Worm (Caenorhabditis elegans): ENCODE measurements around the gene sdha-1.

DNA sequence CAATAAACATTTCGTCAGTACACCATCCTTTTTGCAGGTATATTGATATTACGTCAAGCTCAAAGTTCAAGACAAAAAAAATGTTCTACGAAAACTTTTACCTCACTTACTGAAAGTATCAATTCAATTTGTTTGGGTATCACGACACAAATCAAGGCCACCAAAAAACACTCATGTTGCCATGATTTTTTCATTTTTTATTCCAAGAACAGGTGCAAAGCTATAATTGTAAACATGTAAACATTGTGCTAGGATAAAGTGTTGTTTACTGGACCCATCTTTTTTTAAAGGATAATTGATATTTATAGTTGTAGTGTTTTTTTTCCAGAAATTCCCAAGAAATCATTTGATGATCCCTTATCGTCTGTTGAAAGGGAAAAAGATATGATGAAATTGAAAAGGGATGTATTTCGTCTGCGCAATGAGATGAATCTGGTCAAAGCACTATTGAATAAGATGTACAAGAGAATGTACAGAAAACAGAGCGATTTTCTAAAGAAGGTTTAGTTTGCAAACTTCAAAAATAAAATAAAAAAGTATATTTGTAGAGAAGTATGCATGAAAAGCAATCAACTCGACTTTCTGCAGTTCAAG lies 37.0 kb upstream of the sdha-1 start:
- TF ChIP-seq sptf-1 (tag; optimal IDR thresholded peaks at IDR 0.05), result no peak
- no peak for TF ChIP-seq lin-13 (tag; optimal IDR thresholded peaks at IDR 0.05)
- no peak for TF ChIP-seq pha-4 (tag; optimal IDR thresholded peaks at IDR 0.05)
- no peak for TF ChIP-seq unc-62 (GFP tag; optimal IDR thresholded peaks at IDR 0.05)
- no peak for TF ChIP-seq unc-39 (tag; optimal IDR thresholded peaks at IDR 0.05)
- TF ChIP-seq nhr-28 (tag; optimal IDR thresholded peaks at IDR 0.05), result no peak
- TF ChIP-seq nhr-12 (tag; optimal IDR thresholded peaks at IDR 0.05), result no peak
- TF ChIP-seq flh-1 (GFP tag; optimal IDR thresholded peaks at IDR 0.05), result no peak

Data from whole organism, mixed stage, embryonic.